Worm (Caenorhabditis elegans) whole organism, early embryonic: ENCODE data around the gene ins-31.

Experiments used
- F13C5.2 ChIP-seq: sonication (generic microtip); optimal IDR thresholded peaks from 2 replicates; lab custom pipeline; 2017; ENCODE audit warnings: mild to moderate bottlenecking, missing genetic modification characterization, inconsistent platforms, missing compliant biosample characterization
- aly-1 ChIP-seq: sonication (generic microtip); optimal IDR thresholded peaks from 2 replicates; lab custom pipeline; 2016; ENCODE audit warnings: missing genetic modification characterization, missing compliant biosample characterization
- ama-1 ChIP-seq: fragments of 150-350 bp; optimal IDR thresholded peaks from 2 replicates; lab custom pipeline; 2014
- ceh-36 ChIP-seq: sonication (generic microtip); optimal IDR thresholded peaks from 2 replicates; lab custom pipeline; 2016; ENCODE audit warnings: missing genetic modification characterization, inconsistent platforms, missing compliant biosample characterization
- ets-7 ChIP-seq: sonication (generic microtip); optimal IDR thresholded peaks from 2 replicates; lab custom pipeline; 2016; ENCODE audit warnings: missing genotype, missing genetic modification characterization, missing compliant biosample characterization
- hmbx-1 ChIP-seq: sonication (generic microtip); optimal IDR thresholded peaks from 2 replicates; lab custom pipeline; 2016; ENCODE audit warnings: mild to moderate bottlenecking, missing genetic modification characterization, missing compliant biosample characterization
- hnd-1 ChIP-seq: sonication (generic microtip); optimal IDR thresholded peaks from 2 replicates; lab custom pipeline; 2016; ENCODE audit warnings: missing genetic modification characterization, missing compliant biosample characterization
- sea-1 ChIP-seq: fragments of 200-800 bp; sonication (Bioruptor generic); conservative IDR thresholded peaks from 2 replicates; pipeline ENCODE4 v1.3.6; 2022; ENCODE audit warnings: missing genetic modification characterization, missing compliant biosample characterization
- tbx-11 ChIP-seq: fragments of 200-800 bp; sonication (Bioruptor generic); IDR thresholded peaks from 2 replicates; pipeline ENCODE4 v1.3.6; 2022; ENCODE audit warnings: missing genetic modification characterization, missing compliant biosample characterization
- tbx-37 ChIP-seq: fragments of 200-800 bp; sonication (Bioruptor generic); conservative IDR thresholded peaks from 2 replicates; pipeline ENCODE4 v1.3.6; 2022; ENCODE audit warnings: missing genetic modification reagents, missing genetic modification characterization, missing compliant biosample characterization
- tra-4 ChIP-seq: sonication (generic microtip); optimal IDR thresholded peaks from 2 replicates; lab custom pipeline; 2017; ENCODE audit warnings: missing genetic modification characterization, missing compliant biosample characterization

ce11 chrII:3149521-3150190, 22.8 kb downstream of the ins-31 start, which contains the start of the genes T10D4.11 and T10D4.1:
- TF ChIP-seq tbx-11 (GFP tag; lab: Robert Waterston, UW): no peak
- TF ChIP-seq hmbx-1 (tag; lab: Kevin White, UChicago): no peak
- TF ChIP-seq ama-1 (lab: Kevin White, UChicago): no peak
- no peak for TF ChIP-seq ceh-36
- TF ChIP-seq tra-4 (tag; lab: Kevin White, UChicago): no peak
- TF ChIP-seq F13C5.2: no peak
- TF ChIP-seq ets-7 (tag; lab: Kevin White, UChicago): no peak
- no peak for TF ChIP-seq aly-1 (tag; lab: Kevin White, UChicago)
- TF ChIP-seq hnd-1: no peak
- no peak for TF ChIP-seq tbx-37 (GFP tag; lab: Robert Waterston, UW)
- TF ChIP-seq sea-1 (GFP tag; lab: Robert Waterston, UW): no peak
